Fruit fly (Drosophila melanogaster): ENCODE data around the gene CG9663.

CG9663 gene

dm6 chr2L:3345763-3346482, 43.0 kb upstream of the CG9663 start (continued):
- TF ChIP-seq CG8119 (GFP tag; IDR thresholded peaks at IDR 0.05): peak; percentile 83
- TF ChIP-seq CG6792 (GFP tag; optimal IDR thresholded peaks at IDR 0.05): peak; percentile 78
- peak; percentile 50 for TF ChIP-seq CG6276 (GFP tag; optimal IDR thresholded peaks at IDR 0.05)
- peak; percentile 72 for TF ChIP-seq Hr4 (GFP tag; optimal IDR thresholded peaks at IDR 0.05)
- peak; percentile 55 for TF ChIP-seq CG16779 (tag; optimal IDR thresholded peaks at IDR 0.05)
- TF ChIP-seq ss (GFP tag; optimal IDR thresholded peaks at IDR 0.05): peak in 1 of 2 experiments; percentile 23
- peak; percentile 91 for TF ChIP-seq Hr39 (GFP tag; optimal IDR thresholded peaks at IDR 0.05)
- peak; percentile 82 for TF ChIP-seq Gug (GFP tag; IDR thresholded peaks at IDR 0.05)
- TF ChIP-seq Eip78C (GFP tag): peak; percentile 97
- peak; percentile 69 for TF ChIP-seq spab (GFP tag; optimal IDR thresholded peaks at IDR 0.05)
- TF ChIP-seq acj6 (GFP tag; optimal IDR thresholded peaks at IDR 0.05): peak; percentile 84
- TF ChIP-seq CG6808 (GFP tag; optimal IDR thresholded peaks at IDR 0.05): peak; percentile 47
- TF ChIP-seq Lpt (GFP tag; optimal IDR thresholded peaks at IDR 0.05): peak; percentile 80
- TF ChIP-seq CG34406 (GFP tag; optimal IDR thresholded peaks at IDR 0.05): peak; percentile 73
- TF ChIP-seq Eip75B (GFP tag; optimal IDR thresholded peaks at IDR 0.05): peak; percentile 89
- peak; percentile 71 for TF ChIP-seq dsx (GFP tag; optimal IDR thresholded peaks at IDR 0.05; ENCODE audit: poor library complexity, severe bottlenecking)
- TF ChIP-seq CG8632 (GFP tag; optimal IDR thresholded peaks at IDR 0.05): peak; percentile 69
- peak; percentile 91 for TF ChIP-seq Smox (GFP tag; optimal IDR thresholded peaks at IDR 0.05)
- TF ChIP-seq CG10631 (GFP tag; optimal IDR thresholded peaks at IDR 0.05): peak; percentile 88
- TF ChIP-seq Eip93F (GFP tag; optimal IDR thresholded peaks at IDR 0.05): peak; percentile 80
- TF ChIP-seq CG7368 (GFP tag; optimal IDR thresholded peaks at IDR 0.05): peak; percentile 63
- peak; percentile 62 for TF ChIP-seq CG8319 (GFP tag; optimal IDR thresholded peaks at IDR 0.05)
- peak; percentile 75 for TF ChIP-seq net (GFP tag; optimal IDR thresholded peaks at IDR 0.05)
- peak; percentile 61 for TF ChIP-seq CG11762 (GFP tag; optimal IDR thresholded peaks at IDR 0.05; ENCODE audit: insufficient read depth)
- peak; percentile 54 for TF ChIP-seq CG11902 (GFP tag; optimal IDR thresholded peaks at IDR 0.05)

DNA sequence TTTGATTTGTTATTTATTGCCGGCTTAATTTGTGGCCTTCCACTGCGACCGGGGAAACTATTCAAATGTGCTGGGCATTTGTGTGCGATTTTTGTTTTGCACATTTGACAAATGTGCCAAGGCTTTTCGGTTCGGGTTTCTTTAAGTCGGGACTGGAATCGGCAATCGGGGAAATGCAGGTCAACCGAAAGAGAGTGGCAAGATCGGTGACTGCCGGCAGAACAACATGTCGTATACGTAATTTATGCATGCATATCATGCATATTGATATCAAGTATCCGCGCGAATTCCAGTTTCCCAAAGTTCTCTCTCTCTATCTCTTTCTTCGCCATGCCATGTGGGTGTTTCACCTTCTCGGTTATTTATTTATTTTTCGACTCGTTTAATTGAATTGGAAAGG, 39.4 kb upstream of the CG9663 start:
- TF ChIP-seq svp (GFP tag) (peak; percentile 60), CG6854 (GFP tag; optimal IDR thresholded peaks at IDR 0.05) (peak; percentile 1), fd85E (GFP tag; optimal IDR thresholded peaks at IDR 0.05) (no peak), CG11762 (GFP tag; optimal IDR thresholded peaks at IDR 0.05; ENCODE audit: insufficient read depth) (no peak)

dm6 chr2L:3341231-3341935, 38.5 kb upstream of the CG9663 start:
- TF ChIP-seq dac (GFP tag; optimal IDR thresholded peaks at IDR 0.05) (no peak), Eip93F (GFP tag; optimal IDR thresholded peaks at IDR 0.05) (peak; percentile 78), CG3919 (GFP tag; optimal IDR thresholded peaks at IDR 0.05) (peak; percentile 19), CG9139 (GFP tag; optimal IDR thresholded peaks at IDR 0.05) (no peak), CG31627 (GFP tag; optimal IDR thresholded peaks at IDR 0.05) (peak; percentile 69), achi (GFP tag; optimal IDR thresholded peaks at IDR 0.05) (peak; percentile 57), CG32006 (GFP tag; optimal IDR thresholded peaks at IDR 0.05) (peak; percentile 49), CG6808 (GFP tag; optimal IDR thresholded peaks at IDR 0.05) (no peak), CG7368 (GFP tag; optimal IDR thresholded peaks at IDR 0.05) (peak; percentile 17), CG3032 (tag; optimal IDR thresholded peaks at IDR 0.05) (no peak), Ets96B (tag; optimal IDR thresholded peaks at IDR 0.05) (no peak), net (GFP tag; optimal IDR thresholded peaks at IDR 0.05) (peak; percentile 57), ss (GFP tag; optimal IDR thresholded peaks at IDR 0.05) (no peak), Blimp-1 (GFP tag; optimal IDR thresholded peaks at IDR 0.05) (peak; percentile 82), CG8119 (GFP tag; IDR thresholded peaks at IDR 0.05) (peak; percentile 44; the same call in 1 of the 3 replicates), CG15336 (GFP tag; IDR thresholded peaks at IDR 0.05) (peak; percentile 65; the same call in 1 of the 2 replicates), pdm3 (GFP tag; optimal IDR thresholded peaks at IDR 0.05) (peak; percentile 73), CG10631 (GFP tag; optimal IDR thresholded peaks at IDR 0.05) (peak; percentile 43), Gug (GFP tag; IDR thresholded peaks at IDR 0.05) (no peak), OdsH (GFP tag; optimal IDR thresholded peaks at IDR 0.05) (peak; percentile 81), CG16779 (tag; optimal IDR thresholded peaks at IDR 0.05) (no peak), fd59A (GFP tag; optimal IDR thresholded peaks at IDR 0.05) (no peak), Hr4 (GFP tag; optimal IDR thresholded peaks at IDR 0.05) (peak; percentile 50), Hr39 (GFP tag; optimal IDR thresholded peaks at IDR 0.05) (peak; percentile 51), lz (GFP tag; optimal IDR thresholded peaks at IDR 0.05) (peak; percentile 75), Eip78C (GFP tag) (peak; percentile 65), fkh (GFP tag; optimal IDR thresholded peaks at IDR 0.05) (no peak), Smox (GFP tag; optimal IDR thresholded peaks at IDR 0.05) (peak; percentile 78), eg (GFP tag; IDR thresholded peaks at IDR 0.05) (no peak; the same call in 2 of the 3 replicates), CG6276 (GFP tag; optimal IDR thresholded peaks at IDR 0.05) (peak; percentile 34)

All from whole organism, prepupa.